Fruit fly (Drosophila melanogaster) S2 (cell line): ENCODE measurements around the gene ThrRS.

ENCODE experiments used
- CG8478 ChIP-seq: fragments of >200 bp; optimal IDR thresholded peaks from 2 replicates; lab custom pipeline; 2018
- CTCF ChIP-seq, 2 experiments: fragments of >200 bp; optimal IDR thresholded peaks; 2 replicates each; lab custom pipeline; 2018

The ThrRS gene

dm6 chr2L:12103231-12104210 is at the start of gene ThrRS, which contains the start of gene Patsas:
ThrRS (plus strand) TSS chr2L:12103751.
Patsas (minus strand) TSS chr2L:12103285.
- TF ChIP-seq CTCF (optimal IDR thresholded peaks at IDR 0.05; lab: Kevin White, UChicago) (peak in 1 of 2 experiments; percentile 10), CG8478 (lab: Kevin White, UChicago) (no peak)

dm6 chr2L:12055837-12056388 is 47.6 kb upstream of the ThrRS start, which contains the start of the genes JhI-21, RpL7-like and CG34164:
JhI-21 (minus strand) TSS chr2L:12056042.
RpL7-like (plus strand) TSS chr2L:12056326.
CG34164 (plus strand) TSS chr2L:12056348.
- TF ChIP-seq CTCF (optimal IDR thresholded peaks at IDR 0.05; lab: Kevin White, UChicago) (no peak), CG8478 (lab: Kevin White, UChicago) (no peak)

- no peak for TF ChIP-seq CG8478 (lab: Kevin White, UChicago)
- TF ChIP-seq CTCF (optimal IDR thresholded peaks at IDR 0.05; lab: Kevin White, UChicago) = no peak
These were observed 40.5 kb upstream of the ThrRS start, which contains the start of gene Rab3-GAP for dm6 chr2L:12063035-12063434. Rab3-GAP (minus strand) TSS chr2L:12063184.

- no peak for TF ChIP-seq CTCF (optimal IDR thresholded peaks at IDR 0.05; lab: Kevin White, UChicago)
- TF ChIP-seq CG8478 (lab: Kevin White, UChicago) = no peak
These were observed 37.7 kb upstream of the ThrRS start for dm6 chr2L:12065683-12066386.

- TF ChIP-seq CG8478 (lab: Kevin White, UChicago) = no peak
- TF ChIP-seq CTCF (optimal IDR thresholded peaks at IDR 0.05; lab: Kevin White, UChicago) = no peak
These were observed 36.8 kb upstream of the ThrRS start, which contains the start of gene firl for dm6 chr2L:12066617-12067251. firl (minus strand) TSS chr2L:12066775.

- TF ChIP-seq CTCF (optimal IDR thresholded peaks at IDR 0.05; lab: Kevin White, UChicago) (no peak), CG8478 (lab: Kevin White, UChicago) (no peak)
These were observed 27.7 kb upstream of the ThrRS start, which contains the start of gene CG14947 for dm6 chr2L:12075850-12076249. CG14947 (plus strand) TSS chr2L:12076100.

dm6 chr2L:12078123-12078658 is 25.4 kb upstream of the ThrRS start:
- TF ChIP-seq CG8478 (lab: Kevin White, UChicago) (no peak), CTCF (optimal IDR thresholded peaks at IDR 0.05; lab: Kevin White, UChicago) (peak; percentile 73 to 77)

dm6 chr2L:12078695-12079094 is 24.9 kb upstream of the ThrRS start:
- TF ChIP-seq CTCF (optimal IDR thresholded peaks at IDR 0.05; lab: Kevin White, UChicago) = no peak
- no peak for TF ChIP-seq CG8478 (lab: Kevin White, UChicago)

- TF ChIP-seq CG8478 (lab: Kevin White, UChicago) (no peak), CTCF (optimal IDR thresholded peaks at IDR 0.05; lab: Kevin White, UChicago) (no peak)
These were observed 23.6 kb upstream of the ThrRS start for dm6 chr2L:12079827-12080381.

dm6 chr2L:12081118-12081665 is 22.4 kb upstream of the ThrRS start:
- no peak for TF ChIP-seq CTCF (optimal IDR thresholded peaks at IDR 0.05; lab: Kevin White, UChicago)
- TF ChIP-seq CG8478 (lab: Kevin White, UChicago) = no peak

- TF ChIP-seq CG8478 (lab: Kevin White, UChicago) (no peak), CTCF (optimal IDR thresholded peaks at IDR 0.05; lab: Kevin White, UChicago) (no peak)
These were observed 18.5 kb upstream of the ThrRS start for dm6 chr2L:12085010-12085409.

dm6 chr2L:12085619-12086171 is 17.9 kb upstream of the ThrRS start, which contains the start of gene prd:
prd (minus strand) TSS chr2L:12085827.
- TF ChIP-seq CG8478 (lab: Kevin White, UChicago) (no peak), CTCF (optimal IDR thresholded peaks at IDR 0.05; lab: Kevin White, UChicago) (peak; percentile 80 to 85)
